Fruit fly (Drosophila melanogaster): ENCODE results near the gene CG42570.
A peak's percentile ranks its signal among the peaks of the same experiment; 100 is the strongest.

CG42570 gene

dm6 chr3L:15675111-15675510 lies 42.5 kb upstream of the CG42570 start (continued):
- TF ChIP-seq Six4 (GFP tag; optimal IDR thresholded peaks at IDR 0.05) (peak; percentile 52), CG11695 (GFP tag; IDR thresholded peaks at IDR 0.05) (0 out of 3 replicates have a peak, but pooled peaks have one; percentile 44), zfh2 (GFP tag; optimal IDR thresholded peaks at IDR 0.05) (no peak), CG32532 (GFP tag; IDR thresholded peaks at IDR 0.05) (no peak), CG14441 (GFP tag; IDR thresholded peaks at IDR 0.05) (no peak), ara (GFP tag; IDR thresholded peaks at IDR 0.05) (peak; percentile 80; the same call in 1 of the 2 replicates), CG5180 (GFP tag; optimal IDR thresholded peaks at IDR 0.05) (peak; percentile 13), Dref (GFP tag; IDR thresholded peaks at IDR 0.05) (no peak), CG2875 (GFP tag; optimal IDR thresholded peaks at IDR 0.05) (peak; percentile 74), HmgD (GFP tag; optimal IDR thresholded peaks at IDR 0.05) (no peak), ato (GFP tag; IDR thresholded peaks at IDR 0.05; ENCODE audit: partially characterized antibody) (no peak), CG1603 (tag; optimal IDR thresholded peaks at IDR 0.05) (peak; percentile 92), fd96Cb (tag; optimal IDR thresholded peaks at IDR 0.05) (peak; percentile 78), CG15479 (GFP tag; optimal IDR thresholded peaks at IDR 0.05) (no peak), GATAe (GFP tag; conservative IDR thresholded peaks at IDR 0.05) (no peak), CG31388 (GFP tag; optimal IDR thresholded peaks at IDR 0.05) (no peak), Stat92E (GFP tag; optimal IDR thresholded peaks at IDR 0.05) (peak in 1 of 3 experiments; percentile 51), br (optimal IDR thresholded peaks at IDR 0.05) (no peak), Adf1 (GFP tag; IDR thresholded peaks at IDR 0.05) (no peak), CG7372 (GFP tag; IDR thresholded peaks at IDR 0.05) (0 out of 2 replicates have a peak, but pooled peaks have one; percentile 21), gsb-n (tag; optimal IDR thresholded peaks at IDR 0.05) (peak; percentile 77), fru (optimal IDR thresholded peaks at IDR 0.05) (no peak), pho (GFP tag; optimal IDR thresholded peaks at IDR 0.05) (no peak), nerfin-1 (tag; optimal IDR thresholded peaks at IDR 0.05) (peak; percentile 66), Dip2 (GFP tag; IDR thresholded peaks at IDR 0.05) (no peak), Gsc (GFP tag; IDR thresholded peaks at IDR 0.05) (peak; percentile 50; the same call in 1 of the 2 replicates), CG33213 (GFP tag; optimal IDR thresholded peaks at IDR 0.05) (peak; percentile 60), bsh (GFP tag; optimal IDR thresholded peaks at IDR 0.05) (peak in 1 of 2 experiments; percentile 91), az2 (GFP tag; optimal IDR thresholded peaks at IDR 0.05) (peak; percentile 78), CG12659 (GFP tag; optimal IDR thresholded peaks at IDR 0.05) (peak; percentile 25), CG16779 (GFP tag; IDR thresholded peaks at IDR 0.05) (no peak), knrl (GFP tag; IDR thresholded peaks at IDR 0.05; ENCODE audit: partially characterized antibody) (no peak), Gug (GFP tag; IDR thresholded peaks at IDR 0.05) (no peak), CG2202 (tag; optimal IDR thresholded peaks at IDR 0.05) (peak; percentile 85), ash1 (GFP tag; optimal IDR thresholded peaks at IDR 0.05) (no peak), Opbp (GFP tag; IDR thresholded peaks at IDR 0.05; ENCODE audit: partially characterized antibody) (no peak), Fer3 (tag; optimal IDR thresholded peaks at IDR 0.05) (peak; percentile 4), sens (GFP tag) (peak; percentile 99), fu2 (GFP tag; optimal IDR thresholded peaks at IDR 0.05) (no peak), ftz-f1 (GFP tag; optimal IDR thresholded peaks at IDR 0.05) (no peak), Eip74EF (GFP tag; optimal IDR thresholded peaks at IDR 0.05) (no peak), CG7786 (GFP tag; optimal IDR thresholded peaks at IDR 0.05) (peak; percentile 44), Camta (GFP tag; optimal IDR thresholded peaks at IDR 0.05) (peak; percentile 63), mirr (GFP tag; optimal IDR thresholded peaks at IDR 0.05) (no peak), CG32767 (GFP tag; IDR thresholded peaks at IDR 0.05) (no peak), CG34224 (GFP tag; IDR thresholded peaks at IDR 0.05; ENCODE audit: partially characterized antibody) (no peak), danr (GFP tag; IDR thresholded peaks at IDR 0.05) (no peak), Mad (GFP tag; optimal IDR thresholded peaks at IDR 0.05) (peak; percentile 41), tna (GFP tag; IDR thresholded peaks at IDR 0.05; ENCODE audit: partially characterized antibody) (no peak), tin (GFP tag; optimal IDR thresholded peaks at IDR 0.05) (peak; percentile 78), emc (GFP tag; optimal IDR thresholded peaks at IDR 0.05) (no peak), Ets97D (GFP tag; optimal IDR thresholded peaks at IDR 0.05) (no peak)
